Worm (Caenorhabditis elegans) whole organism, midembryonic: ENCODE measurements around the gene srx-2.

ENCODE experiments used
- T22C8.4 ChIP-seq: fragments of 200-800 bp; sonication (Bioruptor generic); IDR thresholded peaks from 2 replicates; pipeline ENCODE4 v1.3.6; 2022; ENCODE audit warnings: missing genetic modification characterization, missing compliant biosample characterization
- cog-1 ChIP-seq: sonication (generic microtip); optimal IDR thresholded peaks from 2 replicates; lab custom pipeline; 2016; ENCODE audit warnings: missing genetic modification characterization, missing compliant biosample characterization
- flt-1 ChIP-seq: fragments of 200-800 bp; sonication (Bioruptor generic); IDR thresholded peaks from 2 replicates; pipeline ENCODE4 v1.3.6; 2022; ENCODE audit warnings: missing genetic modification characterization, missing compliant biosample characterization
- klf-2 ChIP-seq: fragments of 200-800 bp; sonication (Bioruptor generic); conservative IDR thresholded peaks from 2 replicates; pipeline ENCODE4 v1.3.6; 2022; ENCODE audit warnings: missing genetic modification reagents, missing genetic modification characterization, missing compliant biosample characterization
- med-1 ChIP-seq: sonication (generic microtip); optimal IDR thresholded peaks from 2 replicates; lab custom pipeline; 2017; ENCODE audit warnings: missing genetic modification characterization, mild to moderate bottlenecking, missing compliant biosample characterization, antibody characterized with exemption, missing genetic modification reagents; ENCODE audit not compliant: insufficient read depth
- ref-1 ChIP-seq: fragments of 200-800 bp; sonication (Bioruptor generic); conservative IDR thresholded peaks from 2 replicates; pipeline ENCODE4 v1.3.6; 2022; ENCODE audit warnings: missing genetic modification reagents, missing genetic modification characterization, missing compliant biosample characterization
- tab-1 ChIP-seq: fragments of 200-800 bp; sonication (Bioruptor generic); IDR thresholded peaks from 2 replicates; pipeline ENCODE4 v1.3.6; 2022; ENCODE audit warnings: missing genetic modification characterization, missing compliant biosample characterization
- ztf-23 ChIP-seq: fragments of 200-800 bp; sonication (Bioruptor generic); IDR thresholded peaks from 2 replicates; pipeline ENCODE4 v1.3.6; 2022; ENCODE audit warnings: missing genetic modification reagents, missing genetic modification characterization, missing compliant biosample characterization
- ztf-29 ChIP-seq: fragments of 200-800 bp; sonication (Bioruptor generic); IDR thresholded peaks from 2 replicates; pipeline ENCODE4 v1.3.6; 2022; ENCODE audit warnings: missing genetic modification reagents, missing genetic modification characterization, missing compliant biosample characterization

srx-2 gene

ce11 chrV:8985740-8986139, 23.5 kb upstream of the srx-2 start, which contains the start of gene str-85:
Gene str-85, minus strand, starts transcription at chrV:8985840.
- TF ChIP-seq T22C8.4, result no peak
- TF ChIP-seq tab-1, result no peak
- TF ChIP-seq flt-1 (GFP tag; lab: Robert Waterston, UW), result no peak
- TF ChIP-seq ref-1, result no peak
- no peak for TF ChIP-seq klf-2 (GFP tag; lab: Robert Waterston, UW)
- no peak for TF ChIP-seq ztf-23 (GFP tag; lab: Robert Waterston, UW)
- no peak for TF ChIP-seq med-1
- TF ChIP-seq ztf-29 (GFP tag; lab: Robert Waterston, UW), result no peak
- no peak for TF ChIP-seq cog-1 (tag; lab: Kevin White, UChicago)

DNA sequence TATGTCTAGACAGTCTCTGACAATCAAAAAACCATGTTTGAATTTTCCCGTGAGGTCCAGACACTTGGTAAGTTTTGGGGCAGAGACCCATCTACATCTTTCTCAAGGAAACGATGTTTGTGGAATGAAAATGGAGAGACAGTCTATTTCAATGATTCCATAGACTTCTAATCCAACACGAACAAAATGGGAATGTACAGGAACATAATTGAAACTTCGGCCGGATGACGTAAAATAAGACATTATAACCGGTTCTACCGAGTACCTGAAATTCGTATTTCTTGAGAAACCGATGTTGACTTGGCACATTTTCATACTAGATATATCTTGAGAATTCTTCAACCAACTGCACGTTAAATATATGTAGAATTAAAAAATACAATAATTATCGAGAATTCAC, 21.2 kb upstream of the srx-2 start, which contains the start of gene str-87:
Gene str-87, minus strand, starts transcription at position 101 of the 400 bp plus-strand sequence.
- TF ChIP-seq ref-1 (no peak), flt-1 (GFP tag; lab: Robert Waterston, UW) (no peak)

DNA sequence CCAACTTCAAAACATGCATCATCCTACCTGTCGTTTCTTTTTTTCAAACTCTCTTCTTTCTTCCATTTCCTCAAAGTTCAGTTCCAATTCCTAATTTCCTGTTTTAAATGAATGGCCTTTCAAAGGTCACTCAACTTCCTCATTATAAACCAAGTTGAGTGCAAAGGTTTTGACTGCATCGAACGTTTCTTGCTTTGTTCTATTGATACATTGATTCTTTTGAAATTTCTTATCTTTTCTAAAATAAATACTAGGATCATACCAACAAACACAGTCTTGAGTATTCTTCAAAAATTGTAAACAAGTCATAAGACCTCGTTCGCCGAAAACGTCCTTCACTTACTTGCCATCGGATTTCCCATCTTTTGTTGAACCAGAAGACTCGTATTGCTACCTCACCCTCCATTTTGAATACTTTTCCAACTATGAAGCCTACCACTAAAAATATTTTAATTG, 19.1 kb upstream of the srx-2 start, which contains the start of gene F59E11.7:
Gene F59E11.7, plus strand, starts transcription at position 51 of the 456 bp plus-strand sequence.
- no peak for TF ChIP-seq med-1
- no peak for TF ChIP-seq cog-1 (tag; lab: Kevin White, UChicago)
- no peak for TF ChIP-seq T22C8.4
- TF ChIP-seq ref-1, result no peak
- no peak for TF ChIP-seq flt-1 (GFP tag; lab: Robert Waterston, UW)
- TF ChIP-seq ztf-23 (GFP tag; lab: Robert Waterston, UW), result no peak
- TF ChIP-seq klf-2 (GFP tag; lab: Robert Waterston, UW), result no peak
- TF ChIP-seq ztf-29 (GFP tag; lab: Robert Waterston, UW), result no peak
- no peak for TF ChIP-seq tab-1

- no peak for TF ChIP-seq cog-1 (tag; lab: Kevin White, UChicago)
- TF ChIP-seq klf-2 (GFP tag; lab: Robert Waterston, UW), result no peak
- no peak for TF ChIP-seq ztf-29 (GFP tag; lab: Robert Waterston, UW)
Observed at ce11 chrV:8991679-8992078, 17.6 kb upstream of the srx-2 start, which contains the start of gene F59E11.6. Gene F59E11.6, plus strand, starts transcription at chrV:8991789.

- no peak for TF ChIP-seq klf-2 (GFP tag; lab: Robert Waterston, UW)
- TF ChIP-seq med-1, result no peak
- no peak for TF ChIP-seq tab-1
- no peak for TF ChIP-seq cog-1 (tag; lab: Kevin White, UChicago)
- no peak for TF ChIP-seq ztf-23 (GFP tag; lab: Robert Waterston, UW)
- no peak for TF ChIP-seq flt-1 (GFP tag; lab: Robert Waterston, UW)
- TF ChIP-seq ref-1, result no peak
- no peak for TF ChIP-seq ztf-29 (GFP tag; lab: Robert Waterston, UW)
- TF ChIP-seq T22C8.4, result no peak
Observed at ce11 chrV:8994272-8994671, 15.0 kb upstream of the srx-2 start.

DNA sequence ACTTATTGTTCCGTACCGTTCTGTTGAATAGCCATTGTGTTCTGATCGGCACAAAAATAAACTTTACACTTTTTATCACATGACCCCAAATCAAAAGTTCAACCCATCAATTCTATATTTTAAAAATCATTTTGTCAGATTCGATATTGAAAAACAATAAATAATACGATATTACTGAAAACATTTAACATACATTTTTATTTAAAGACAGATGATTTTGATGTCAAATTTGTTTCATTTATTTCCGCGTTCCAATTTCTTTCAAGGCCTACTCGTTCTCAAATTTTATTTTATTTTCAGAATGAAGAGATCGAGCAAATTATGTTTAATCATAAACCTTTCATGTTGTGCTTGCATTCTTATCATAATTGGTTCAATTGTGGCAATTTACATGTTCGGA, 14.5 kb upstream of the srx-2 start, which contains the start of gene F59E11.5:
Gene F59E11.5, plus strand, starts transcription at position 301 of the 400 bp plus-strand sequence.
- TF ChIP-seq ztf-23 (GFP tag; lab: Robert Waterston, UW), result no peak
- no peak for TF ChIP-seq ref-1
- no peak for TF ChIP-seq med-1
- TF ChIP-seq cog-1 (tag; lab: Kevin White, UChicago), result no peak
- no peak for TF ChIP-seq ztf-29 (GFP tag; lab: Robert Waterston, UW)
- no peak for TF ChIP-seq klf-2 (GFP tag; lab: Robert Waterston, UW)
- no peak for TF ChIP-seq T22C8.4
- no peak for TF ChIP-seq tab-1
- no peak for TF ChIP-seq flt-1 (GFP tag; lab: Robert Waterston, UW)

DNA sequence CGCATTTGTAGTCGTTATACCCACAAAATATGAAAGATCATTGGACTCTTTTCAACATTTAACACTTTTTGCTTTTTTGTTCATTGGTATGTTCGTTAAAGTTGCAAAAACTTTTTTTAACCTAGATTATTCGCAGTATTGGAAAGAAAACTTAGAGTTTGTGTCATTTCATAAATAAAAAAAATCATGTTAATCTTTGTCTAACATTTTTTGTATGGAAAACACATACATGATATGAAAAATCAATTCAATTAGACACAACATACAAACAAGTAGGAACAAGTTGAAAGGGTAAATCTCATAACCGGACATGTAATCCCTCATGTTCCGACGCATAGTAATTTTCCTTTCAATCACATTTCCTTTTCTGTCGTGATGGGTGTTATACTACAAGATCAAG, 8.1 kb upstream of the srx-2 start, which contains the start of gene F59E11.2:
Gene F59E11.2, plus strand, starts transcription at position 301 of the 400 bp plus-strand sequence.
- TF ChIP-seq cog-1 (tag; lab: Kevin White, UChicago), result no peak
- no peak for TF ChIP-seq klf-2 (GFP tag; lab: Robert Waterston, UW)
- no peak for TF ChIP-seq flt-1 (GFP tag; lab: Robert Waterston, UW)
- TF ChIP-seq ztf-29 (GFP tag; lab: Robert Waterston, UW), result no peak
- no peak for TF ChIP-seq ref-1
- no peak for TF ChIP-seq ztf-23 (GFP tag; lab: Robert Waterston, UW)
- no peak for TF ChIP-seq tab-1
- TF ChIP-seq med-1, result no peak
- TF ChIP-seq T22C8.4, result no peak

- TF ChIP-seq med-1 (no peak), klf-2 (GFP tag; lab: Robert Waterston, UW) (no peak), tab-1 (no peak), ztf-23 (GFP tag; lab: Robert Waterston, UW) (no peak), flt-1 (GFP tag; lab: Robert Waterston, UW) (no peak), cog-1 (tag; lab: Kevin White, UChicago) (no peak), T22C8.4 (no peak), ref-1 (no peak), ztf-29 (GFP tag; lab: Robert Waterston, UW) (no peak)
Observed at ce11 chrV:9003291-9003690, 6.0 kb upstream of the srx-2 start, which contains the start of gene srx-1. Gene srx-1, plus strand, starts transcription at chrV:9003672.

- TF ChIP-seq cog-1 (tag; lab: Kevin White, UChicago) (no peak), ztf-29 (GFP tag; lab: Robert Waterston, UW) (no peak), klf-2 (GFP tag; lab: Robert Waterston, UW) (no peak), flt-1 (GFP tag; lab: Robert Waterston, UW) (no peak), med-1 (no peak), ztf-23 (GFP tag; lab: Robert Waterston, UW) (no peak), tab-1 (no peak), ref-1 (no peak), T22C8.4 (no peak)
Observed at ce11 chrV:9005243-9005642, 4.0 kb upstream of the srx-2 start, which contains the start of gene srx-3. Gene srx-3, plus strand, starts transcription at chrV:9005543.

ce11 chrV:9013765-9014164, 4.5 kb downstream of the srx-2 start, which contains the start of gene srh-201:
Gene srh-201, minus strand, starts transcription at chrV:9013865.
- TF ChIP-seq klf-2 (GFP tag; lab: Robert Waterston, UW) (no peak), tab-1 (no peak), ztf-29 (GFP tag; lab: Robert Waterston, UW) (no peak), ztf-23 (GFP tag; lab: Robert Waterston, UW) (no peak), med-1 (no peak)
